Fruit fly (Drosophila melanogaster) whole organism: ENCODE measurements around the gene pths.

Source experiments
- CG8478 ChIP-seq: fragments of >200 bp; optimal IDR thresholded peaks from 2 replicates; lab custom pipeline; 2018; ENCODE audit warnings: inconsistent platforms
- Dll ChIP-seq: fragments of >200 bp; optimal IDR thresholded peaks from 2 replicates; lab custom pipeline; 2017
- psq ChIP-seq: fragments of >200 bp; optimal IDR thresholded peaks from 2 replicates; lab custom pipeline; 2017

- no peak for TF ChIP-seq CG8478 (lab: Kevin White, UChicago)
- no peak for TF ChIP-seq Dll (lab: Kevin White, UChicago)
- no peak for TF ChIP-seq psq (lab: Kevin White, UChicago)
These were observed 45.2 kb upstream of the pths start for dm6 chr2L:21097850-21098249.
